Worm (Caenorhabditis elegans): ENCODE results near the gene irld-36.

irld-36 gene

ce11 chrII:1709959-1710358 lies 30.8 kb downstream of the irld-36 start, which contains the start of gene fbxa-184:
TSS of gene fbxa-184 (plus strand) at chrII:1710259.
- no peak for TF ChIP-seq sup-37 (GFP tag; optimal IDR thresholded peaks at IDR 0.05)
- no peak for TF ChIP-seq hlh-17 (GFP tag; optimal IDR thresholded peaks at IDR 0.05; ENCODE audit: borderline replicate concordance)
- no peak for TF ChIP-seq unc-130 (tag; optimal IDR thresholded peaks at IDR 0.05)
- no peak for TF ChIP-seq alr-1 (tag; optimal IDR thresholded peaks at IDR 0.05; ENCODE audit: borderline replicate concordance)
- no peak for TF ChIP-seq nhr-11 (tag; optimal IDR thresholded peaks at IDR 0.05)
- no peak for TF ChIP-seq nhr-28 (tag; optimal IDR thresholded peaks at IDR 0.05)
- TF ChIP-seq nhr-20 (tag; optimal IDR thresholded peaks at IDR 0.05) = no peak
- no peak for TF ChIP-seq nhr-77 (tag; optimal IDR thresholded peaks at IDR 0.05)
- no peak for TF ChIP-seq egl-27 (tag; optimal IDR thresholded peaks at IDR 0.05)
- no peak for TF ChIP-seq isw-1 (GFP tag; IDR thresholded peaks at IDR 0.05)
- no peak for TF ChIP-seq tbx-2 (tag; optimal IDR thresholded peaks at IDR 0.05)
- TF ChIP-seq efl-3 (GFP tag; optimal IDR thresholded peaks at IDR 0.05) = no peak
- no peak for TF ChIP-seq nhr-85 (tag)
- no peak for TF ChIP-seq efl-1 (optimal IDR thresholded peaks at IDR 0.05)
- TF ChIP-seq efl-1 (GFP tag; optimal IDR thresholded peaks at IDR 0.05 in 1 of 2) = no peak
- TF ChIP-seq ztf-11 (tag; optimal IDR thresholded peaks at IDR 0.05) = no peak
- TF ChIP-seq zip-4 (GFP tag; optimal IDR thresholded peaks at IDR 0.05) = no peak
- no peak for TF ChIP-seq blmp-1 (tag; optimal IDR thresholded peaks at IDR 0.05)
- no peak for TF ChIP-seq unc-98 (GFP tag; IDR thresholded peaks at IDR 0.05)
- TF ChIP-seq unc-62 (GFP tag; optimal IDR thresholded peaks at IDR 0.05) = no peak

ce11 chrII:1712938-1713337 lies 33.8 kb downstream of the irld-36 start, which contains the start of gene btb-7:
TSS of gene btb-7 (plus strand) at chrII:1713238.
- TF ChIP-seq vab-15 (tag; optimal IDR thresholded peaks at IDR 0.05) (no peak), nhr-47 (tag; optimal IDR thresholded peaks at IDR 0.05) (no peak), nhr-20 (tag; optimal IDR thresholded peaks at IDR 0.05) (no peak), pqm-1 (tag; optimal IDR thresholded peaks at IDR 0.05) (no peak), unc-62 (GFP tag; optimal IDR thresholded peaks at IDR 0.05) (no peak), mdl-1 (tag; optimal IDR thresholded peaks at IDR 0.05) (no peak), hlh-17 (GFP tag; optimal IDR thresholded peaks at IDR 0.05; ENCODE audit: borderline replicate concordance) (no peak), ces-1 (GFP tag; optimal IDR thresholded peaks at IDR 0.05) (no peak), nhr-90 (tag; optimal IDR thresholded peaks at IDR 0.05; ENCODE audit: poor library complexity) (no peak), zip-4 (GFP tag; optimal IDR thresholded peaks at IDR 0.05) (no peak), lin-35 (GFP tag; optimal IDR thresholded peaks at IDR 0.05) (no peak), fos-1 (tag; optimal IDR thresholded peaks at IDR 0.05) (no peak), aly-2 (tag; optimal IDR thresholded peaks at IDR 0.05) (no peak), blmp-1 (tag; optimal IDR thresholded peaks at IDR 0.05) (no peak), snpc-4 (tag; optimal IDR thresholded peaks at IDR 0.05) (no peak), nhr-12 (tag; optimal IDR thresholded peaks at IDR 0.05) (no peak), ceh-90 (tag; optimal IDR thresholded peaks at IDR 0.05) (no peak), jun-1 (tag; optimal IDR thresholded peaks at IDR 0.05) (no peak)

ce11 chrII:1714772-1715353 lies 35.7 kb downstream of the irld-36 start, which contains the start of gene btb-6:
TSS of gene btb-6 (plus strand) at chrII:1715303.
- TF ChIP-seq pag-3 (tag; optimal IDR thresholded peaks at IDR 0.05; ENCODE audit: borderline replicate concordance, insufficient read depth) = no peak
- no peak for TF ChIP-seq C34B4.2 (tag; optimal IDR thresholded peaks at IDR 0.05)

- TF ChIP-seq unc-62 (GFP tag; optimal IDR thresholded peaks at IDR 0.05) (no peak), sox-4 (tag; optimal IDR thresholded peaks at IDR 0.05) (no peak), ceh-8 (GFP tag; optimal IDR thresholded peaks at IDR 0.05) (no peak), pqm-1 (tag; optimal IDR thresholded peaks at IDR 0.05) (no peak), fkh-4 (tag; optimal IDR thresholded peaks at IDR 0.05; ENCODE audit: borderline replicate concordance) (no peak), xbp-1 (tag; optimal IDR thresholded peaks at IDR 0.05) (no peak), grh-1 (GFP tag; IDR thresholded peaks at IDR 0.05) (no peak), nhr-77 (tag; optimal IDR thresholded peaks at IDR 0.05) (no peak), lin-13 (GFP tag; optimal IDR thresholded peaks at IDR 0.05) (no peak), ama-1 (optimal IDR thresholded peaks at IDR 0.05) (no peak), nhr-76 (tag; optimal IDR thresholded peaks at IDR 0.05) (no peak), efl-1 (optimal IDR thresholded peaks at IDR 0.05) (no peak), efl-1 (GFP tag; optimal IDR thresholded peaks at IDR 0.05 in 1 of 2) (no peak), blmp-1 (tag; optimal IDR thresholded peaks at IDR 0.05) (no peak)
These were observed 40.0 kb downstream of the irld-36 start, which contains the start of gene fbxb-48 for ce11 chrII:1719153-1719552. TSS of gene fbxb-48 (minus strand) at chrII:1719253.

Measured in whole organism, L1 larva.